Worm (Caenorhabditis elegans) whole organism, L3 larva: ENCODE measurements around the gene gst-39.
"Not testable (repeated sequence)": the region's sequence is repeated elsewhere in the genome, so short reads cannot be mapped to it uniquely, and the experiment has no call there.

Source experiments
- ZK546.5 ChIP-seq: sonication (generic microtip); optimal IDR thresholded peaks from 2 replicates; lab custom pipeline; 2017; ENCODE audit warnings: missing biosample characterization, missing genetic modification characterization
- aly-2 ChIP-seq: fragments of 150-350 bp; optimal IDR thresholded peaks from 2 replicates; lab custom pipeline; 2014; ENCODE audit warnings: missing biosample characterization, missing genetic modification characterization
- ama-1 ChIP-seq: fragments of 150-350 bp; optimal IDR thresholded peaks from 2 replicates; lab custom pipeline; 2018
- ceh-16 ChIP-seq: sonication (generic microtip); optimal IDR thresholded peaks from 2 replicates; lab custom pipeline; 2017; ENCODE audit warnings: missing biosample characterization, missing genetic modification characterization
- ceh-28 ChIP-seq: fragments of 150-350 bp; optimal IDR thresholded peaks from 2 replicates; lab custom pipeline; 2014; ENCODE audit warnings: missing biosample characterization, missing genetic modification reagents, missing genetic modification characterization
- ceh-82 ChIP-seq: fragments of 150-350 bp; optimal IDR thresholded peaks from 2 replicates; lab custom pipeline; 2014; ENCODE audit warnings: missing biosample characterization, missing genetic modification characterization
- daf-12 ChIP-seq: fragments of 150-350 bp; optimal IDR thresholded peaks from 2 replicates; lab custom pipeline; 2014; ENCODE audit warnings: missing biosample characterization, missing genetic modification reagents, missing genetic modification characterization
- egl-27 ChIP-seq: sonication (generic microtip); optimal IDR thresholded peaks from 4 replicates; lab custom pipeline; 2017; ENCODE audit warnings: missing biosample characterization, missing genetic modification reagents, missing genetic modification characterization
- egl-5 ChIP-seq: fragments of 150-350 bp; optimal IDR thresholded peaks from 2 replicates; lab custom pipeline; 2017; ENCODE audit warnings: missing biosample characterization, missing genetic modification reagents, missing genetic modification characterization, inconsistent platforms
- elt-1 ChIP-seq: fragments of 150-350 bp; optimal IDR thresholded peaks from 2 replicates; lab custom pipeline; 2014; ENCODE audit warnings: missing biosample characterization, missing genetic modification characterization
- elt-2 ChIP-seq: sonication (generic microtip); optimal IDR thresholded peaks from 2 replicates; lab custom pipeline; 2016; ENCODE audit warnings: missing genetic modification reagents, mild to moderate bottlenecking, missing genetic modification characterization, missing compliant biosample characterization
- eor-1 ChIP-seq, 2 experiments: fragments of 150-350 bp; optimal IDR thresholded peaks; 2 replicates each; lab custom pipeline; 2014 to 2018; ENCODE audit warnings: missing biosample characterization in 2 of 2, missing genetic modification characterization in 2 of 2
- fkh-10 ChIP-seq: sonication (generic microtip); optimal IDR thresholded peaks from 2 replicates; lab custom pipeline; 2017; ENCODE audit warnings: missing biosample characterization, missing genetic modification reagents, missing genetic modification characterization
- fkh-2 ChIP-seq: fragments of 150-350 bp; optimal IDR thresholded peaks from 2 replicates; lab custom pipeline; 2014; ENCODE audit warnings: missing biosample characterization, missing genetic modification reagents, missing genetic modification characterization
- fos-1 ChIP-seq: fragments of 150-350 bp; optimal IDR thresholded peaks from 2 replicates; lab custom pipeline; 2014; ENCODE audit warnings: missing biosample characterization, missing genetic modification characterization
- jun-1 ChIP-seq: fragments of 150-350 bp; optimal IDR thresholded peaks from 2 replicates; lab custom pipeline; 2014; ENCODE audit warnings: missing biosample characterization, missing genetic modification reagents, missing genetic modification characterization
- lin-15B ChIP-seq: fragments of 150-350 bp; optimal IDR thresholded peaks from 2 replicates; lab custom pipeline; 2014; ENCODE audit warnings: missing biosample characterization, missing genetic modification characterization
- lsy-12 ChIP-seq: sonication (generic microtip); optimal IDR thresholded peaks from 2 replicates; lab custom pipeline; 2016; ENCODE audit warnings: mild to moderate bottlenecking, missing genetic modification characterization, missing compliant biosample characterization
- mdl-1 ChIP-seq: fragments of 150-350 bp; optimal IDR thresholded peaks from 2 replicates; lab custom pipeline; 2014; ENCODE audit warnings: missing biosample characterization, missing genetic modification characterization
- mml-1 ChIP-seq: fragments of 150-350 bp; sonication (generic microtip); optimal IDR thresholded peaks from 3 replicates; lab custom pipeline; 2014; ENCODE audit warnings: missing biosample characterization, missing genetic modification characterization
- nfya-1 ChIP-seq: sonication (generic microtip); optimal IDR thresholded peaks from 2 replicates; lab custom pipeline; 2017; ENCODE audit warnings: missing genetic modification characterization, mild to moderate bottlenecking, missing compliant biosample characterization, antibody characterized with exemption, moderate library complexity; ENCODE audit not compliant: insufficient read depth
- nhr-11 ChIP-seq: fragments of 150-350 bp; optimal IDR thresholded peaks from 2 replicates; lab custom pipeline; 2014; ENCODE audit warnings: missing biosample characterization, missing genetic modification characterization
- nhr-12 ChIP-seq: fragments of 150-350 bp; optimal IDR thresholded peaks from 2 replicates; lab custom pipeline; 2014; ENCODE audit warnings: missing biosample characterization, missing genetic modification characterization
- nhr-237 ChIP-seq: fragments of 150-350 bp; optimal IDR thresholded peaks from 2 replicates; lab custom pipeline; 2014; ENCODE audit warnings: missing biosample characterization, missing genetic modification characterization
- nhr-25 ChIP-seq: sonication (generic microtip); optimal IDR thresholded peaks from 2 replicates; lab custom pipeline; 2017; ENCODE audit warnings: missing biosample characterization, missing genetic modification characterization
- nhr-28 ChIP-seq: fragments of 150-350 bp; optimal IDR thresholded peaks from 2 replicates; lab custom pipeline; 2014; ENCODE audit warnings: missing biosample characterization, missing genetic modification characterization
- nhr-43 ChIP-seq: sonication (generic microtip); optimal IDR thresholded peaks from 2 replicates; lab custom pipeline; 2016; ENCODE audit warnings: mild to moderate bottlenecking, missing genetic modification characterization, missing compliant biosample characterization; ENCODE audit not compliant: poor library complexity, severe bottlenecking
- nhr-67 ChIP-seq: fragments of 150-350 bp; optimal IDR thresholded peaks from 2 replicates; lab custom pipeline; 2014; ENCODE audit warnings: missing biosample characterization, missing genetic modification characterization
- nhr-77 ChIP-seq: fragments of 150-350 bp; optimal IDR thresholded peaks from 2 replicates; lab custom pipeline; 2014; ENCODE audit warnings: missing biosample characterization, missing genetic modification characterization
- pha-4 ChIP-seq: fragments of 150-350 bp; optimal IDR thresholded peaks from 2 replicates; lab custom pipeline; 2014; ENCODE audit warnings: missing biosample characterization, missing genetic modification reagents, missing genetic modification characterization
- sea-2 ChIP-seq: fragments of 150-350 bp; sonication (generic microtip); optimal IDR thresholded peaks from 4 replicates; lab custom pipeline; 2014; ENCODE audit warnings: missing biosample characterization, missing genetic modification reagents, missing genetic modification characterization
- skn-1 ChIP-seq: fragments of 150-350 bp; optimal IDR thresholded peaks from 2 replicates; lab custom pipeline; 2014; ENCODE audit warnings: missing biosample characterization, missing genetic modification characterization
- snpc-4 ChIP-seq: fragments of 150-350 bp; optimal IDR thresholded peaks from 2 replicates; lab custom pipeline; 2014; ENCODE audit warnings: missing biosample characterization, missing genetic modification characterization
- tbx-2 ChIP-seq: sonication (generic microtip); optimal IDR thresholded peaks from 2 replicates; lab custom pipeline; 2016; ENCODE audit warnings: mild to moderate bottlenecking, missing genetic modification characterization, missing compliant biosample characterization
- unc-39 ChIP-seq: sonication (generic microtip); optimal IDR thresholded peaks from 4 replicates; lab custom pipeline; 2017; ENCODE audit warnings: missing biosample characterization, missing genetic modification characterization
- unc-62 ChIP-seq: fragments of 150-350 bp; sonication (generic microtip); optimal IDR thresholded peaks from 4 replicates; lab custom pipeline; 2014; ENCODE audit warnings: missing biosample characterization, missing genetic modification reagents, missing genetic modification characterization
- ztf-11 ChIP-seq: fragments of 150-350 bp; optimal IDR thresholded peaks from 2 replicates; lab custom pipeline; 2014; ENCODE audit warnings: missing biosample characterization, missing genetic modification characterization
- ztf-4 ChIP-seq: fragments of 150-350 bp; optimal IDR thresholded peaks from 2 replicates; lab custom pipeline; 2014; ENCODE audit warnings: missing biosample characterization, missing genetic modification characterization

Gene gst-39

ce11 chrII:15171816-15172215 lies at the start of gene gst-39:
gst-39 (minus strand) TSS chrII:15171916.
- not testable (repeated sequence) for TF ChIP-seq tbx-2; eor-1 (tag; optimal IDR thresholded peaks at IDR 0.05; lab: Kevin White, UChicago); ama-1

DNA sequence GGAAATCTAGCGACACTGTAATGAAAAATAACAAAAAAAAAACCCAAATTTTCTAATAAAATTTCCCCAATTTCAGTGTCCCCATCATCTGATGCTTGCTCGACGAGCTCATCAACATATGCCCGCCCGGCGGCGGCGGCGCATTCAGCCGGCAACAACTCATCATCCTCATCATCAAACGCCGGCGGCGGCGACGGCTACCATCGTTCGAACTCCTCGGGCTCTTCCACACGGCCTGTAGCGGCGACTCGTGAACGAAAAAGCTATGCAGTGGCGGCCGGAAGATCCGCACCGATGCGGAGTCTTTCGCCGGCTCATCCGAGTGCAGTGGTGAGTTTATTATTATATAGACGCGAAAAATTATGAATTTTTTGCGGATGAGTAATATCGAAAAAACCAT lies 48.4 kb upstream of the gst-39 start:
- TF ChIP-seq sea-2 (GFP tag; lab: Kevin White, UChicago) = no peak
- TF ChIP-seq nhr-67 (tag; lab: Kevin White, UChicago) = no peak
- TF ChIP-seq ceh-16 (tag; lab: Kevin White, UChicago) = no peak
- no peak for TF ChIP-seq egl-27 (tag; lab: Kevin White, UChicago)
- TF ChIP-seq nhr-12 (tag; lab: Kevin White, UChicago) = no peak
- TF ChIP-seq nhr-25 (tag; lab: Kevin White, UChicago) = no peak
- TF ChIP-seq skn-1 (tag; lab: Kevin White, UChicago) = no peak
- no peak for TF ChIP-seq ztf-4 (tag; lab: Kevin White, UChicago)
- no peak for TF ChIP-seq ceh-28 (tag; lab: Kevin White, UChicago)
- no peak for TF ChIP-seq elt-1 (tag; lab: Kevin White, UChicago)
- TF ChIP-seq eor-1 (tag; optimal IDR thresholded peaks at IDR 0.05; lab: Kevin White, UChicago) = no peak
- TF ChIP-seq snpc-4 = no peak
- TF ChIP-seq fos-1 (tag; lab: Kevin White, UChicago) = no peak
- no peak for TF ChIP-seq unc-62 (GFP tag; lab: Kevin White, UChicago)
- no peak for TF ChIP-seq mml-1 (tag; lab: Kevin White, UChicago)
- no peak for TF ChIP-seq ztf-11 (tag; lab: Kevin White, UChicago)
- TF ChIP-seq ceh-82 (tag; lab: Kevin White, UChicago) = no peak
- no peak for TF ChIP-seq nhr-77 (tag; lab: Kevin White, UChicago)
- TF ChIP-seq lin-15B (tag; lab: Kevin White, UChicago) = no peak

DNA sequence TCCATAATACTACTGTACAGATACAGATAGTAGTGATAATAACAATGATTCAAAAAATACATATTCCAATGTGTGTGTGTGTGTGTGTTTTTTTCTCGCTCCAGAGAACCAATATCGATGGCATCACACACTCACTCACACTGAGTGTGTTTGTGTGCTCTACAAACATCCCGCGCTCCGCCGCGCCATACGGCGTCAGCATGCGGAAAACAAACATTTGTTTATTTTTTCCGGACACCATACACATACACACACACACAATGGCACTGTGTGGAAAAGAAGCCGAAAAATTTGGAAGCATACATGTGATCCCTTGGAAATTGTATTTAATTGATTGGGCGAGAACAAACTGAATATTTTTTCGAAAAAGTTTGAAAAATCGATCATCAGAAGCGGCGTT lies 47.3 kb upstream of the gst-39 start:
- no peak for TF ChIP-seq egl-27 (tag; lab: Kevin White, UChicago)
- peak; percentile 65 for TF ChIP-seq pha-4
- no peak for TF ChIP-seq mdl-1
- no peak for TF ChIP-seq egl-5 (tag; lab: Kevin White, UChicago)
- TF ChIP-seq nhr-28 (tag; lab: Kevin White, UChicago) = no peak
- no peak for TF ChIP-seq elt-1 (tag; lab: Kevin White, UChicago)
- no peak for TF ChIP-seq skn-1 (tag; lab: Kevin White, UChicago)
- no peak for TF ChIP-seq nfya-1

ce11 chrII:15218609-15219008 lies 46.9 kb upstream of the gst-39 start:
- TF ChIP-seq fkh-2 (tag; lab: Kevin White, UChicago) = no peak
- no peak for TF ChIP-seq daf-12
- no peak for TF ChIP-seq fkh-10 (GFP tag; lab: Kevin White, UChicago)
- no peak for TF ChIP-seq nhr-237 (tag; lab: Kevin White, UChicago)
- TF ChIP-seq lsy-12 (tag; lab: Kevin White, UChicago) = no peak
- no peak for TF ChIP-seq ZK546.5 (tag; lab: Kevin White, UChicago)
- no peak for TF ChIP-seq unc-39
- no peak for TF ChIP-seq elt-1 (tag; lab: Kevin White, UChicago)
- TF ChIP-seq ama-1 = no peak
- no peak for TF ChIP-seq aly-2 (tag; lab: Kevin White, UChicago)
- TF ChIP-seq lin-15B (tag; lab: Kevin White, UChicago) = no peak
- no peak for TF ChIP-seq elt-2
- no peak for TF ChIP-seq nhr-67 (tag; lab: Kevin White, UChicago)
- no peak for TF ChIP-seq unc-62 (GFP tag; lab: Kevin White, UChicago)
- TF ChIP-seq skn-1 (tag; lab: Kevin White, UChicago) = no peak

- TF ChIP-seq fos-1 (tag; lab: Kevin White, UChicago) = no peak
- no peak for TF ChIP-seq jun-1 (tag; lab: Kevin White, UChicago)
- no peak for TF ChIP-seq nhr-11 (tag; lab: Kevin White, UChicago)
- TF ChIP-seq nhr-25 (tag; lab: Kevin White, UChicago) = peak; percentile 3
- no peak for TF ChIP-seq nhr-237 (tag; lab: Kevin White, UChicago)
- TF ChIP-seq nhr-43 (tag; lab: Kevin White, UChicago) = peak; percentile 18
- TF ChIP-seq, all 47 proteins: peak for 2
Measured at ce11 chrII:15217949-15218348, 46.2 kb upstream of the gst-39 start.
